Worm (Caenorhabditis elegans) whole organism, mixed stage, embryonic: ENCODE measurements around the gene C04E6.5.

Experiments used
- ceh-83 ChIP-seq: fragments of 200-800 bp; sonication (Bioruptor generic); optimal IDR thresholded peaks from 2 replicates; lab custom pipeline; 2018; ENCODE audit warnings: mild to moderate bottlenecking, missing genetic modification characterization, missing compliant biosample characterization
- flh-1 ChIP-seq: fragments of 200-800 bp; sonication (Bioruptor generic); optimal IDR thresholded peaks from 2 replicates; lab custom pipeline; 2018; ENCODE audit warnings: mild to moderate bottlenecking, missing genetic modification characterization, moderate library complexity, missing compliant biosample characterization
- hlh-1 ChIP-seq: fragments of 150-350 bp; optimal IDR thresholded peaks from 2 replicates; lab custom pipeline; 2014; ENCODE audit warnings: missing biosample characterization, missing genetic modification reagents, missing genetic modification characterization
- mep-1 ChIP-seq: fragments of 150-350 bp; optimal IDR thresholded peaks from 2 replicates; lab custom pipeline; 2017; ENCODE audit warnings: missing biosample characterization, missing genetic modification reagents, missing genetic modification characterization, inconsistent platforms
- nhr-237 ChIP-seq: fragments of 150-350 bp; optimal IDR thresholded peaks from 2 replicates; lab custom pipeline; 2014; ENCODE audit warnings: missing biosample characterization, missing genetic modification characterization
- nhr-28 ChIP-seq: fragments of 150-350 bp; optimal IDR thresholded peaks from 2 replicates; lab custom pipeline; 2014; ENCODE audit warnings: missing biosample characterization, missing genetic modification characterization
- snpc-4 ChIP-seq: fragments of 150-350 bp; optimal IDR thresholded peaks from 2 replicates; lab custom pipeline; 2014; ENCODE audit warnings: missing biosample characterization, missing genetic modification characterization
- sptf-1 ChIP-seq: sonication (generic microtip); optimal IDR thresholded peaks from 2 replicates; lab custom pipeline; 2017; ENCODE audit warnings: mild to moderate bottlenecking, missing genetic modification characterization, moderate library complexity, missing compliant biosample characterization
- unc-39 ChIP-seq: fragments of 150-350 bp; optimal IDR thresholded peaks from 2 replicates; lab custom pipeline; 2014; ENCODE audit warnings: missing biosample characterization, missing genetic modification characterization
- ztf-11 ChIP-seq: fragments of 150-350 bp; optimal IDR thresholded peaks from 2 replicates; lab custom pipeline; 2014; ENCODE audit warnings: missing biosample characterization, missing genetic modification characterization

DNA sequence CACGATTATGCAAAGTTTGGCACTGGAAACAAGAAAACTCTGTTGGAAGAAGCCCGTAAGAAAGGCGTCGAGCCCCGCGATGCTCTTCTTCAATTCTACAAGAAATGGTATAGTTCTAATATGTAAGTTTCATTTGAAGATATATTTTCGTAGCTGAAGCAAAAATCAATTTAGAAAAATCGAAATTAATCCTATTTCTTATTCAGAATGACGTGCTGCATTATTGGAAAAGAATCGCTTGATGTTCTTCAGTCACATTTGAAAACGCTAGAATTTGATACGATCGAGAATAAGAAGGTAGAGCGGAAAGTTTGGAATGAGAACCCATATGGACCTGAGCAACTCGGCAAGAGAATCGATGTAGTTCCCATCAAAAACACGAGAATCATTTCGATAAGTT, 25.0 kb upstream of the C04E6.5 start:
- no peak for TF ChIP-seq mep-1 (tag; lab: Kevin White, UChicago)
- no peak for TF ChIP-seq ztf-11 (tag; lab: Kevin White, UChicago)
- no peak for TF ChIP-seq sptf-1
- no peak for TF ChIP-seq nhr-237 (tag; lab: Kevin White, UChicago)
- no peak for TF ChIP-seq ceh-83 (GFP tag; lab: Kevin White, UChicago)
- TF ChIP-seq unc-39 (tag; lab: Kevin White, UChicago) = no peak
- TF ChIP-seq flh-1 = no peak
- TF ChIP-seq snpc-4 = no peak
- TF ChIP-seq nhr-28 (tag; lab: Kevin White, UChicago) = no peak
- TF ChIP-seq hlh-1 (tag; lab: Kevin White, UChicago) = no peak
